Worm (Caenorhabditis elegans) whole organism, L3 larva: ENCODE measurements around the gene nsph-3.2.

ENCODE experiments used
- ceh-82 ChIP-seq: fragments of 150-350 bp; optimal IDR thresholded peaks from 2 replicates; lab custom pipeline; 2014; ENCODE audit warnings: missing biosample characterization, missing genetic modification characterization
- fos-1 ChIP-seq: fragments of 150-350 bp; optimal IDR thresholded peaks from 2 replicates; lab custom pipeline; 2014; ENCODE audit warnings: missing biosample characterization, missing genetic modification characterization
- jun-1 ChIP-seq: fragments of 150-350 bp; optimal IDR thresholded peaks from 2 replicates; lab custom pipeline; 2014; ENCODE audit warnings: missing biosample characterization, missing genetic modification reagents, missing genetic modification characterization
- nhr-25 ChIP-seq: sonication (generic microtip); optimal IDR thresholded peaks from 2 replicates; lab custom pipeline; 2017; ENCODE audit warnings: missing biosample characterization, missing genetic modification characterization
- pqm-1 ChIP-seq: fragments of 150-350 bp; optimal IDR thresholded peaks from 2 replicates; lab custom pipeline; 2017; ENCODE audit warnings: missing biosample characterization, missing genetic modification characterization, inconsistent platforms
- skn-1 ChIP-seq: fragments of 150-350 bp; optimal IDR thresholded peaks from 2 replicates; lab custom pipeline; 2014; ENCODE audit warnings: missing biosample characterization, missing genetic modification characterization
- snpc-4 ChIP-seq: fragments of 150-350 bp; optimal IDR thresholded peaks from 2 replicates; lab custom pipeline; 2014; ENCODE audit warnings: missing biosample characterization, missing genetic modification characterization
- unc-39 ChIP-seq: sonication (generic microtip); optimal IDR thresholded peaks from 4 replicates; lab custom pipeline; 2017; ENCODE audit warnings: missing biosample characterization, missing genetic modification characterization

- TF ChIP-seq fos-1 (tag; lab: Kevin White, UChicago) (no peak), snpc-4 (tag; lab: Kevin White, UChicago) (peak; percentile 36), pqm-1 (tag; lab: Kevin White, UChicago) (peak; percentile 17), unc-39 (tag; lab: Kevin White, UChicago) (no peak), jun-1 (tag; lab: Kevin White, UChicago) (peak; percentile 10), nhr-25 (peak; percentile 70), skn-1 (tag; lab: Kevin White, UChicago) (peak; percentile 4), ceh-82 (tag; lab: Kevin White, UChicago) (no peak)
Measured at ce11 chrIV:10085401-10086187, 27.1 kb upstream of the nsph-3.2 start, which contains the start of the genes col-2 and ndc-80.
